Worm (Caenorhabditis elegans): Measurements from ENCODE around the gene F53F1.4.

F53F1.4 gene

DNA sequence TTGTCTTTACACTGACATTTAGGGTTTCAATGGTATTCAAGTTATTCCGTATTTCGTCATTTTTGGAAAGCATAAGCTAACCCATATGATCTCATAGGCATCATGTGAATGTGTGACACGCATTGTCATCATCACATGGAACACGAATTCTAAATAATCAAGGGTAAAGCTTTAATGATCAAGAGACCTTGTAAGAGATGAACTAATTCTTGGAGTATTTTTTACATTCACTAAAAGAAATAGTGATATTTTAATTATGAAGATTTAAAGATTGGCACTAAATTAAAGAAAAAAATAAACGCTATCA lies 1.1 kb downstream of the F53F1.4 start:
- TF ChIP-seq mel-28 (tag; optimal IDR thresholded peaks at IDR 0.05; ENCODE audit: borderline replicate concordance) (no peak), nfyb-1 (GFP tag; IDR thresholded peaks at IDR 0.05) (no peak), nhr-120 (GFP tag; IDR thresholded peaks at IDR 0.05) (no peak), ztf-22 (GFP tag; optimal IDR thresholded peaks at IDR 0.05) (no peak), snpc-1.1 (tag; optimal IDR thresholded peaks at IDR 0.05; ENCODE audit: insufficient read depth) (no peak), ZK185.1 (tag; optimal IDR thresholded peaks at IDR 0.05; ENCODE audit: poor library complexity, severe bottlenecking) (no peak), D2030.7 (GFP tag; IDR thresholded peaks at IDR 0.05) (no peak), die-1 (tag; optimal IDR thresholded peaks at IDR 0.05) (no peak), aptf-2 (GFP tag; conservative IDR thresholded peaks at IDR 0.05) (no peak), F55B11.4 (tag; optimal IDR thresholded peaks at IDR 0.05; ENCODE audit: borderline replicate concordance, insufficient read depth) (no peak)

DNA sequence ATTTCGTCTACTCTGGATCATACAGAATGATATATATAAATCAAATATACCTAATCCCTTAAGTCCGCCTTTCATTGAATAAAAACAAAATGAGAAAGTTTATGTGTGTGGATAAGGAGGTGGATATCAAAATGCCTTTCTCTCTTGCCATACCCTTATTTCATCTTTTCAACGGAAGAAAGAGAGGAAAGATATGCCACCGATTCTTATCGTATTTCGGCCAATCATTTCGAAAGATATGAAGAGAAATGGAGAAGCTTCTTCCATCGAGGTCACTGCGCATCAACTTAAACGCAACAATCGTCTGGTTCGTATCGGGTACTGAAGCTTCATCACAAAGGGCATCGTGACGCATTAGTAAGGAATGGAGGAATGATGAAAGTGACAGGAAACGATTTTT lies 2.4 kb downstream of the F53F1.4 start:
- no peak for TF ChIP-seq mel-28 (tag; optimal IDR thresholded peaks at IDR 0.05; ENCODE audit: borderline replicate concordance)
- TF ChIP-seq F52B5.7 (tag; optimal IDR thresholded peaks at IDR 0.05): no peak
- no peak for TF ChIP-seq nhr-27 (tag; optimal IDR thresholded peaks at IDR 0.05)
- no peak for TF ChIP-seq C06A6.2 (GFP tag; conservative IDR thresholded peaks at IDR 0.05)
- no peak for TF ChIP-seq Y79H2A.3 (GFP tag; conservative IDR thresholded peaks at IDR 0.05)
- TF ChIP-seq snpc-1.1 (tag; optimal IDR thresholded peaks at IDR 0.05; ENCODE audit: insufficient read depth): no peak
- TF ChIP-seq egl-44 (GFP tag; IDR thresholded peaks at IDR 0.05): no peak
- no peak for TF ChIP-seq sea-2 (GFP tag; IDR thresholded peaks at IDR 0.05)
- no peak for TF ChIP-seq ama-1 (optimal IDR thresholded peaks at IDR 0.05)
- no peak for TF ChIP-seq ama-1 (GFP tag; optimal IDR thresholded peaks at IDR 0.05)

DNA sequence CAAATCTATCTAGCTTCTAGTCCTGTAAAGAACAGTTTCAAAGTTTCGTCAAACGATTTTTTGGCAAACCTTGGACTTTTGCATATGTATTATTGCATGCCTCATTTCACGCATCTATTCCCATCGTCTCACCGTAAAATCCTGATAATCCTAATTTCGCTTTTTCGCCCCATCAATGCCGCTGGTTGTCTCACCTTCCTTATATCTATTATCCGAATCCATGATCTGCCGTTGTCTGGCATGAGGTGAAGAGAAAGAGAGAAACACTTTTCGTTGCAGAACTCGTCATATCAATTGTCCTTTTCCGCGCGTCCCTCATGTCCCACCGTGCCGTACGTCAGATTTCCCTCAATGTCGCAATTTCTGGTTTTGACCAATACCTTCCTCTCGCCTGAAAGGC lies 3.7 kb downstream of the F53F1.4 start, which contains the start of gene cut-2:
Gene cut-2 (plus strand): TSS at position 365 of the 400 bp plus-strand sequence.
- TF ChIP-seq F22D6.2 (tag; optimal IDR thresholded peaks at IDR 0.05) (no peak), dpff-1 (tag; optimal IDR thresholded peaks at IDR 0.05) (no peak), F55B11.4 (tag; optimal IDR thresholded peaks at IDR 0.05; ENCODE audit: borderline replicate concordance, insufficient read depth) (no peak), unc-130 (GFP tag; optimal IDR thresholded peaks at IDR 0.05) (no peak), mcd-1 (GFP tag; IDR thresholded peaks at IDR 0.05) (no peak), zim-3 (tag; optimal IDR thresholded peaks at IDR 0.05) (no peak), F23B12.7 (tag; optimal IDR thresholded peaks at IDR 0.05; ENCODE audit: insufficient read depth) (no peak), attf-3 (GFP tag; conservative IDR thresholded peaks at IDR 0.05) (no peak), madf-3 (GFP tag; IDR thresholded peaks at IDR 0.05) (no peak), attf-6 (GFP tag; IDR thresholded peaks at IDR 0.05) (no peak)

DNA sequence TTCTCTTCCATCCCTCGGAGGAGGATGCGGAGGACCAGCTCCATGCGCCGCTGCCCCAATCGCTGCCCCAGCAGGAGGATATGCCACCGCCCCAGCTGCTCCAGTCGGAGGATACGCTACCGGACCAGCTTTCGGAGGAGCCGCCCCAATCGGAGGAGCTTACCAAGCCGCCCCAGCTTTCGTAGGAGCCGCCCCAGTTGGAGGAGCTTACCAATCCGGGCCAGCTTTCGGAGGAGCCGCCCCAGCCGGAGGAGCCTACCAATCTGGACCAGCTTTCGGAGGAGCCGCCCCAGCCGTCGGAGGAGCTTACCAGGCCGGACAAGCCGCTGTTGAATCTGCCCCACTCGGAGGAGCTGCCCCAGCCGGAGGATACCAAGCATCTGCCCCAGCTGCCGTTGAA lies 4.6 kb downstream of the F53F1.4 start:
- TF ChIP-seq zim-3 (tag; optimal IDR thresholded peaks at IDR 0.05) (peak; percentile 30), lin-40 (tag; optimal IDR thresholded peaks at IDR 0.05) (no peak), egl-18 (GFP tag; IDR thresholded peaks at IDR 0.05) (no peak), ztf-28 (GFP tag; IDR thresholded peaks at IDR 0.05) (0 out of 2 replicates have a peak, but pooled peaks have one; percentile 26), mes-4 (tag; optimal IDR thresholded peaks at IDR 0.05) (peak; percentile 53), bed-2 (GFP tag; IDR thresholded peaks at IDR 0.05) (no peak), mel-28 (tag; optimal IDR thresholded peaks at IDR 0.05; ENCODE audit: borderline replicate concordance) (no peak), hlh-26 (GFP tag; conservative IDR thresholded peaks at IDR 0.05) (0 out of 2 replicates have a peak, but pooled peaks have one; percentile 42), aptf-3 (GFP tag; IDR thresholded peaks at IDR 0.05) (0 out of 2 replicates have a peak, but pooled peaks have one; percentile 45), nfyb-1 (GFP tag; IDR thresholded peaks at IDR 0.05) (0 out of 2 replicates have a peak, but pooled peaks have one; percentile 48), lir-1 (GFP tag; conservative IDR thresholded peaks at IDR 0.05) (no peak), sea-2 (GFP tag; IDR thresholded peaks at IDR 0.05) (no peak), somi-1 (GFP tag; optimal IDR thresholded peaks at IDR 0.05) (peak; percentile 38), rec-8 (tag; optimal IDR thresholded peaks at IDR 0.05) (no peak), cebp-1 (GFP tag; IDR thresholded peaks at IDR 0.05) (no peak), cebp-1 (tag; optimal IDR thresholded peaks at IDR 0.05) (no peak), nfya-1 (tag; optimal IDR thresholded peaks at IDR 0.05; ENCODE audit: borderline replicate concordance, insufficient read depth) (no peak), egrh-3 (GFP tag; IDR thresholded peaks at IDR 0.05) (peak; percentile 98)

Data from whole organism, young adult.